Fruit fly (Drosophila melanogaster): ENCODE results near the gene Orct.
A peak's percentile ranks its signal among the peaks of the same experiment; 100 is the strongest.

Orct gene

dm6 chr3R:24230423-24231205 lies 45.4 kb upstream of the Orct start, which contains the start of gene mask (continued):
- TF ChIP-seq jing (GFP tag; optimal IDR thresholded peaks at IDR 0.05) (no peak), E2f1 (GFP tag; IDR thresholded peaks at IDR 0.05) (peak; percentile 51), eve (GFP tag; optimal IDR thresholded peaks at IDR 0.05) (no peak), sc (optimal IDR thresholded peaks at IDR 0.05) (no peak), sc (GFP tag; optimal IDR thresholded peaks at IDR 0.05) (peak; percentile 71), Sin3A (optimal IDR thresholded peaks at IDR 0.05) (peak; percentile 43), CG17829 (tag; optimal IDR thresholded peaks at IDR 0.05) (peak; percentile 17), ftz-f1 (GFP tag; optimal IDR thresholded peaks at IDR 0.05) (no peak), sens-2 (GFP tag; IDR thresholded peaks at IDR 0.05) (peak; percentile 86), Sry-β (GFP tag; optimal IDR thresholded peaks at IDR 0.05) (peak; percentile 35), CG2678 (tag; optimal IDR thresholded peaks at IDR 0.05) (peak; percentile 59), CG43689 (GFP tag; IDR thresholded peaks at IDR 0.05) (peak; percentile 48; the same call in 1 of the 2 replicates), C15 (GFP tag; IDR thresholded peaks at IDR 0.05) (peak; percentile 48; the same call in 1 of the 3 replicates), dati (GFP tag; IDR thresholded peaks at IDR 0.05) (peak; percentile 55; the same call in 1 of the 2 replicates), fd64A (GFP tag; optimal IDR thresholded peaks at IDR 0.05) (peak; percentile 25), CG6854 (GFP tag; optimal IDR thresholded peaks at IDR 0.05) (peak; percentile 74), Poxn (GFP tag; IDR thresholded peaks at IDR 0.05) (no peak), ash1 (GFP tag; optimal IDR thresholded peaks at IDR 0.05) (peak; percentile 90), CG32532 (GFP tag; IDR thresholded peaks at IDR 0.05) (peak; percentile 83), Bdp1 (GFP tag; optimal IDR thresholded peaks at IDR 0.05) (peak; percentile 77), ems (GFP tag; optimal IDR thresholded peaks at IDR 0.05) (peak; percentile 48), vfl (GFP tag; optimal IDR thresholded peaks at IDR 0.05) (peak; percentile 45), knrl (GFP tag; IDR thresholded peaks at IDR 0.05; ENCODE audit: partially characterized antibody) (no peak), Hr51 (GFP tag; optimal IDR thresholded peaks at IDR 0.05) (peak; percentile 43 to 79), wek (GFP tag; optimal IDR thresholded peaks at IDR 0.05) (peak; percentile 70), CG16863 (GFP tag; optimal IDR thresholded peaks at IDR 0.05) (peak; percentile 73), hb (GFP tag; IDR thresholded peaks at IDR 0.05; ENCODE audit: partially characterized antibody) (no peak), Fer2 (tag; optimal IDR thresholded peaks at IDR 0.05) (peak; percentile 82), Asciz (GFP tag; optimal IDR thresholded peaks at IDR 0.05) (peak; percentile 55), Stat92E (GFP tag; optimal IDR thresholded peaks at IDR 0.05) (peak in 1 of 3 experiments; percentile 56), ase (GFP tag; IDR thresholded peaks at IDR 0.05) (peak; percentile 61; the same call in 2 of the 3 replicates), hkb (optimal IDR thresholded peaks at IDR 0.05) (no peak), hkb (GFP tag; IDR thresholded peaks at IDR 0.05) (peak; percentile 55; the same call in 1 of the 2 replicates), Atf6 (GFP tag; IDR thresholded peaks at IDR 0.05) (no peak; the same call in 1 of the 2 replicates), CG12769 (tag; optimal IDR thresholded peaks at IDR 0.05) (peak; percentile 62), Camta (GFP tag; optimal IDR thresholded peaks at IDR 0.05) (peak; percentile 84), fu2 (GFP tag; optimal IDR thresholded peaks at IDR 0.05) (peak; percentile 78), unpg (GFP tag; optimal IDR thresholded peaks at IDR 0.05) (peak; percentile 61), TFAM (GFP tag; optimal IDR thresholded peaks at IDR 0.05) (no peak), CG10431 (GFP tag; optimal IDR thresholded peaks at IDR 0.05) (peak; percentile 77), CG4282 (GFP tag; optimal IDR thresholded peaks at IDR 0.05) (peak; percentile 36), D19B (GFP tag; optimal IDR thresholded peaks at IDR 0.05) (peak; percentile 32), CG9609 (GFP tag; optimal IDR thresholded peaks at IDR 0.05) (peak; percentile 74), CG8359 (GFP tag; optimal IDR thresholded peaks at IDR 0.05; ENCODE audit: borderline replicate concordance) (peak; percentile 47), ato (GFP tag; IDR thresholded peaks at IDR 0.05; ENCODE audit: partially characterized antibody) (peak; percentile 1; the same call in 1 of the 2 replicates), CG15696 (tag; optimal IDR thresholded peaks at IDR 0.05) (peak; percentile 15), CG4328 (GFP tag; optimal IDR thresholded peaks at IDR 0.05) (peak; percentile 83), CG12071 (GFP tag; optimal IDR thresholded peaks at IDR 0.05) (peak; percentile 82), Fer1 (GFP tag; optimal IDR thresholded peaks at IDR 0.05) (peak; percentile 72)
